Worm (Caenorhabditis elegans) whole organism, midembryonic: Measurements from ENCODE around the gene sdz-10.

Experiments
- flt-1 ChIP-seq: fragments of 200-800 bp; sonication (Bioruptor generic); IDR thresholded peaks from 2 replicates; pipeline ENCODE4 v1.3.6; 2022; ENCODE audit warnings: missing genetic modification characterization, missing compliant biosample characterization
- klf-2 ChIP-seq: fragments of 200-800 bp; sonication (Bioruptor generic); conservative IDR thresholded peaks from 2 replicates; pipeline ENCODE4 v1.3.6; 2022; ENCODE audit warnings: missing genetic modification reagents, missing genetic modification characterization, missing compliant biosample characterization
- tab-1 ChIP-seq: fragments of 200-800 bp; sonication (Bioruptor generic); IDR thresholded peaks from 2 replicates; pipeline ENCODE4 v1.3.6; 2022; ENCODE audit warnings: missing genetic modification characterization, missing compliant biosample characterization
- ztf-29 ChIP-seq: fragments of 200-800 bp; sonication (Bioruptor generic); IDR thresholded peaks from 2 replicates; pipeline ENCODE4 v1.3.6; 2022; ENCODE audit warnings: missing genetic modification reagents, missing genetic modification characterization, missing compliant biosample characterization

- no peak for TF ChIP-seq flt-1
- TF ChIP-seq klf-2 (GFP tag; lab: Robert Waterston, UW), result 0 out of 2 replicates have a peak, but pooled peaks have one; percentile 5
- no peak for TF ChIP-seq tab-1 (GFP tag; lab: Robert Waterston, UW)
- no peak for TF ChIP-seq ztf-29 (GFP tag; lab: Robert Waterston, UW)
Observed at ce11 chrII:2766331-2766730, 5.7 kb downstream of the sdz-10 start, which contains the start of gene F08D12.15.
